Fruit fly (Drosophila melanogaster): Measurements from ENCODE around the gene CG7483.

Gene CG7483

dm6 chr3R:8313038-8313437 is at the start of gene CG7483:
Gene CG7483 (plus strand): TSS chr3R:8313208.
- TF ChIP-seq noc (tag; optimal IDR thresholded peaks at IDR 0.05), result no peak

DNA sequence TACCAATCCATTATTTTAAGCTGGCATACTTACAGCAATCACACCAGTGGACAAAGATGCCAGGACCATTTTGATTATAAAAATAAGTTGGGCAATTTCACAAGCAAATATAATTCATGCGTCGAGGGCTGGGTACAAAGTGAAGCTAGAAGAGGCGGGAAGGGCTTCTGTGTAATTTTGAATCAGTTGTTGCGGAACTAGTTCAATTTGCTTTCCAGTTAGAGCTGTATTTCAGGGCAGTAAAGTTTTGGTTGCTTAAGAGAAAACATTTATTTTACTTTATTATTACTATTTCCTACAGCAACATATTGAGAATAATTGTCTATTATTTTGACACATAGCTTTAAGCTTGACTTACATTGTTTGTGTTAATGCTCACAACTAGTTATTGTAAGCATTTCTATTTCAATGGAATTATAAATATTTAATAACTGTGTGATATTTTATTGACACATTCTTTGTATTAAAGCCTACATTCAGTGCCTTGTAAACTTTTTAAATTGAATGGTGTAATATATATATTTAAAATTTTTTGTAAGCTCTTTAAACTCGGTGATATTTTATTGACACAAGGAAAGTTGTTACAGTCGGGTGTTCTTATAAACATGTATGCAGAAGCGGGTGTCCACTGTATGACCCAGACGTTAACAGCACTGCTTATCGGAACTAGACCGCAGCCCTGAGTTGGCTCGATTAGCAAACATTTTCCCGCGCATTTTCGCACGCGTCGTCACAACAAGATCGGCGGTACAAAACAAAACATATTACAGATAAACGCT is 48.5 kb upstream of the CG7483 start, which contains the start of the genes RPA1 and Mcm2:
Gene RPA1, minus strand, starts transcription at position 150 of the 779 bp plus-strand sequence.
Gene Mcm2, plus strand, starts transcription at position 669 of the 779 bp plus-strand sequence.
- peak; percentile 81 for TF ChIP-seq noc (tag; optimal IDR thresholded peaks at IDR 0.05)

DNA sequence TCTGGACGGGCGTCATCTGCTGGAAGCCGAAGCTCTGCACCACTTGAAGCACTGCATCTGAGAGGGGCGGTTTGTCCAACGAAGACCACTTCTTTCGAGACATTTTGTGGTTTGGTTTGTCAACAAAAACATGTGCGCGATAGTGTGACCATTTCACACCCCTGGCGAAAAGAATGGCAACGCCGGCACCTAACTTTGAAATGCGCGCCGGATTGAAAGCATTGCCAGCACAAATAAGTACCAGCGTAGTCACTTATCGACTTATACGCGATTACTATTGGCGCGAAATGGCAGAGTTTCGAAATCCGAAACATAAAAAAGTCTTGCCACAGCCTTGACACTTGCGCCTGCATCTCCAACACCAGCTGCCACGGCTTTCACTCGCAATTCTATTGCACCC is 43.3 kb upstream of the CG7483 start, which contains the start of gene CG9630:
Gene CG9630, minus strand, starts transcription at position 157 of the 400 bp plus-strand sequence.
- TF ChIP-seq noc (tag; optimal IDR thresholded peaks at IDR 0.05), result no peak

- TF ChIP-seq noc (tag; optimal IDR thresholded peaks at IDR 0.05), result no peak
These were observed 40.3 kb upstream of the CG7483 start for dm6 chr3R:8272573-8273165.

dm6 chr3R:8275031-8275430 is 38.0 kb upstream of the CG7483 start:
- TF ChIP-seq noc (tag; optimal IDR thresholded peaks at IDR 0.05), result no peak

DNA sequence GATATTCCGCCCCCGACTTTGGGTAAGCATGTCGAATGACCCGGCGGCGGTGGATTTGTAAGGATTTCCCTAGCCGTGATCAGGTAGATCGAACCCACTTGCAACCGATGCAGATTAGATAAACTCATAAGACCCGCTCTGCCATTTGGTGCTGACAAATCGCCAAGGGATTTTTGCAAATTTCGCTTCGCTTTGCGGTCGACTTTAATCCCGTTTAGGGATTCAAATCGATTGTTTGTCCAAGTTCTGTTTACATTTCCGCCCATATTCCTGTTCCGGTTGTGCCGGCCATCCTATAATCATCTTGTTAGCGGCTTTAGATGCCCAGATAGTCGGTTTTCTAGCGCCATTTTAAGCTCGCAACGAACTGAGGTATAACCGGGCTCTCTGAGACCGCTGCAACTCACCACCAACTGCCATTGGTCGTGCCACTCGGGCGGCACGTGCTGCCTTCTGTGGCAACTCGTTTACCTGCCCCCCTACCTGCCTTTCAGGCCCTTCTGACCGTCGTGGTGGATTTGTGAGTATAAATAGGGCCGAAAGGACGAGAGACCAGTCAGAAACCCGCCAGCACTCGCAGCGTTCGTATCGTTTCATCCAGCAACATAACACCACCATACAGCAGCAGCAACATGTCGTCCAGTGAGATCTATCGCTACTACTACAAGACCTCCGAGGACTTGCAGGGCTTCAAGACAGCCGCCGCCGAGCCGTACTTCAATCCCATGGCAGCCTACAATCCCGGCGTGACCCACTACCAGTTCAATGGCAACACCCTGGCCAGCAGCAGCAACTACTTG is 35.3 kb upstream of the CG7483 start, which contains the start of gene ato:
Gene ato, plus strand, starts transcription at position 559 of the 800 bp plus-strand sequence.
- TF ChIP-seq noc (tag; optimal IDR thresholded peaks at IDR 0.05), result no peak

DNA sequence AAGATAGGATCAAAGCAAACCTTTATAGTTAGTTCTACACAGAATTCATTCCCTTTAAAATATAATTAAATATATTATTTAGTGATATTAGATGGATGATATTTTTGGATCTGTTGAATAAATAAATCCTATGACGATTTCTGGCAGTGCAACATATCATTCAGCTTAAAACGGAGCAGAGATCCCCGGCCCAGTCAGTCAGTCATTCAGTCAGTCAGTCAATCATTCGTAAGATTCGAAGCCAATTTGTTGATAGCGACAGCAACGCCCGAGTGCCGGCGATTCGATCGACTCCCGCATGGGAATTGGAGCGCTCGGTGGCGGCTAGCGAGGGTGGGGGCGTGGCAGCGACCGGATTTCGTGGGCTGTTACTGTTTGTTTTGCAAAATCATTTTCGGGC is 33.0 kb upstream of the CG7483 start:
- TF ChIP-seq noc (tag; optimal IDR thresholded peaks at IDR 0.05), result no peak

DNA sequence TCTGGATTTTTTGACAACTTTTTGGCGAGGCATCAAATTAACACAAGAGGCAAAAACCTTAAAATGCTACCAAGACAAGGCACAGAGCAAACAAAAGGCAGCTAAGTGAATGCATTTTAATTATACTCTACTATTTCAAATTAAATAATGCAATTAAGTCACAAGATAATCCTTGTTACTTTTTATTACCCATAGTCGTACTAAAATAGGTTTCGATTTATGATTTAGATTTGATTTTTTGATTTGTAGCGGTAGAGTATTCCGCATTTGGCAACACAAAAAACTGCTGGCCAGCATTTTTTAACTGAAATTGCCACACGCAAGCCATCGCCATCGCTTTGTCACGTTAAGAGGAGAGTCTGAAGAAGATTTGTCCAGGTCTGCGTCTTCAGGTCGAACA is 30.3 kb upstream of the CG7483 start:
- TF ChIP-seq noc (tag; optimal IDR thresholded peaks at IDR 0.05), result no peak

dm6 chr3R:8284234-8284633 is 28.8 kb upstream of the CG7483 start:
- TF ChIP-seq noc (tag; optimal IDR thresholded peaks at IDR 0.05), result no peak

DNA sequence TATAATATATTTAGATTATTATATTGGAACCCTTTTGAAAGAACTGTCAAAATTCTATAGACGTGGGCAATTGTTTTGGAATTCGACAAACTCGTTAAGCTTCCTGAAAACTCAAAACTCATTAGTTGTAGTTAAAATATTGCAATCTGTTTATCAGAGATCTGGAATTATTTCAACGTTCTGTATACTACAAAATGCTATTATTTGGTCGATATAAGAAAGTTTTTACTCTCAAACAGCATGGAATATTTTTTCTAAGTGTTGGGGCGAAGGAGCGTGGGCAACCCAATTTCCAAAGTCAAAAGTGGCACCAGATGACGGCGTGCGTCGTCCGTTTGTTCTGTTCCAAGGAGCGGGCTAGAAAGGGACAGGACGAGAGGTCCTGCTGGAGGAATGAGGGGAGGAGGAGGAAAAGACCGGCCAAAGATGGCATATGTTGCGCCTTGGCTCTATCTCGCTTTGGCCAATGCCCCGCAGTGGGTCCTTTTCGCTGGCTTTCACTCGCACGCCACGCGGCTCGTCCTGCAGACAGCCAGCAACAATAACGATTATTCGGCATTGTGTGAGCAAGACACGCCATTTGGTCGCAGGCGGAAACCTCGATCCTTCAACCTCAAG is 27.2 kb upstream of the CG7483 start:
- TF ChIP-seq noc (tag; optimal IDR thresholded peaks at IDR 0.05), result no peak

dm6 chr3R:8287697-8288096 is 25.3 kb upstream of the CG7483 start, which contains the start of gene Nazo:
Gene Nazo (plus strand): TSS chr3R:8287876.
- TF ChIP-seq noc (tag; optimal IDR thresholded peaks at IDR 0.05), result no peak

DNA sequence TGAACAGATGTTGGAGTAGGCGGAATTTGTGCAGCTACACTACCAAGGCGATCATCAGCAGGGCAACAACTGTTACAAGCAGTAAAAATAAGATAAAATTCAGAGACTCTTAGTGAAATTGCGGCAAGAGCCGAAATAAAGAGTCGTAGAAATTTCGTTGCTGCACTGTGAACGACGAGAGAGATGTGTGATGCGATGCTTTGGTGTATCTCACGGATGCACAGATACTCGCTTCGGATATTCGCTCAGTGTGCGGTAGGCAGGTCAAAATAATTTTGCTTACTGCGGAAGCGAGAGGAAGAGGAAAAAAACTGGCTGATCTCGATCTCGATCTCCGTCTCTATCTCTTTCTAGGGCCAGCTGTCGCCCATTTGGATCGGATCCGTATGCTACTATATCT is 24.2 kb upstream of the CG7483 start:
- no peak for TF ChIP-seq noc (tag; optimal IDR thresholded peaks at IDR 0.05)

DNA sequence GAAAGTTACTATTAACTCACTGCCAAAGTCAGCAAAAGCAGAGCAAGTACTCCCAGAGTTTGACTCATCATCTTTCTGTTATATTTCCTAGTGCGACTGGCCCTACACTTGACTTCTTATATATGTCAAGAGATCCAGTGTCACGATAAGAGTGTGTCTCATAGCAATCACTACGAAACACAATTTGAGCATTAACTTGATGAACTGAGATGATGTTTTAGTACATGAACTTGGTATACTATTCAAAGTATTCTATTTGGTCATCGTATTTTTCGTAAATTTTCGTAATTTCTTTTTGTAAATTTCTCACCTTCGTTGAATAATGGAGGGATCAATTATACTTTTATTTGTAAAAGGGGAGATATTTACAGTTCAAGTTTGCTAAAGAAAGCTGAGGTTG is 22.5 kb upstream of the CG7483 start, which contains the start of gene CG11672:
Gene CG11672, minus strand, starts transcription at position 101 of the 400 bp plus-strand sequence.
- no peak for TF ChIP-seq noc (tag; optimal IDR thresholded peaks at IDR 0.05)

dm6 chr3R:8290940-8291339 is 22.1 kb upstream of the CG7483 start, which contains the start of gene CG31464:
Gene CG31464 (plus strand): TSS chr3R:8291240.
- no peak for TF ChIP-seq noc (tag; optimal IDR thresholded peaks at IDR 0.05)

dm6 chr3R:8292034-8292433 is 21.0 kb upstream of the CG7483 start, which contains the start of gene CG31463:
Gene CG31463 (plus strand): TSS chr3R:8292335.
- TF ChIP-seq noc (tag; optimal IDR thresholded peaks at IDR 0.05), result no peak

Measured in whole organism, larva.